Worm (Caenorhabditis elegans) whole organism, early embryonic: ENCODE results near the gene Y53F4B.39.

Source experiments
- B0310.2 ChIP-seq: sonication (generic microtip); optimal IDR thresholded peaks from 2 replicates; lab custom pipeline; 2016; ENCODE audit warnings: mild to moderate bottlenecking, missing genetic modification characterization, missing compliant biosample characterization
- F13C5.2 ChIP-seq: sonication (generic microtip); optimal IDR thresholded peaks from 2 replicates; lab custom pipeline; 2017; ENCODE audit warnings: mild to moderate bottlenecking, missing genetic modification characterization, inconsistent platforms, missing compliant biosample characterization
- ama-1 ChIP-seq: fragments of 150-350 bp; optimal IDR thresholded peaks from 2 replicates; lab custom pipeline; 2014
- ceh-13 ChIP-seq: fragments of 200-800 bp; sonication (Bioruptor generic); optimal IDR thresholded peaks from 2 replicates; lab custom pipeline; 2018; ENCODE audit warnings: mild to moderate bottlenecking, missing genetic modification characterization, missing compliant biosample characterization
- ceh-36 ChIP-seq: sonication (generic microtip); optimal IDR thresholded peaks from 2 replicates; lab custom pipeline; 2016; ENCODE audit warnings: missing genetic modification characterization, inconsistent platforms, missing compliant biosample characterization
- flt-1 ChIP-seq: fragments of 200-800 bp; sonication (Bioruptor generic); IDR thresholded peaks from 2 replicates; pipeline ENCODE4 v1.3.6; 2022; ENCODE audit warnings: missing genetic modification characterization, missing compliant biosample characterization
- hmbx-1 ChIP-seq: sonication (generic microtip); optimal IDR thresholded peaks from 2 replicates; lab custom pipeline; 2016; ENCODE audit warnings: mild to moderate bottlenecking, missing genetic modification characterization, missing compliant biosample characterization
- scrt-1 ChIP-seq: fragments of 200-800 bp; sonication (Bioruptor generic); IDR thresholded peaks from 2 replicates; pipeline ENCODE4 v1.3.6; 2022; ENCODE audit warnings: missing genetic modification characterization, missing compliant biosample characterization
- sea-1 ChIP-seq: fragments of 200-800 bp; sonication (Bioruptor generic); conservative IDR thresholded peaks from 2 replicates; pipeline ENCODE4 v1.3.6; 2022; ENCODE audit warnings: missing genetic modification characterization, missing compliant biosample characterization
- tbx-11 ChIP-seq: fragments of 200-800 bp; sonication (Bioruptor generic); IDR thresholded peaks from 2 replicates; pipeline ENCODE4 v1.3.6; 2022; ENCODE audit warnings: missing genetic modification characterization, missing compliant biosample characterization
- tbx-37 ChIP-seq: fragments of 200-800 bp; sonication (Bioruptor generic); conservative IDR thresholded peaks from 2 replicates; pipeline ENCODE4 v1.3.6; 2022; ENCODE audit warnings: missing genetic modification reagents, missing genetic modification characterization, missing compliant biosample characterization
- tra-4 ChIP-seq: sonication (generic microtip); optimal IDR thresholded peaks from 2 replicates; lab custom pipeline; 2017; ENCODE audit warnings: missing genetic modification characterization, missing compliant biosample characterization

- TF ChIP-seq ama-1 (lab: Kevin White, UChicago) (no peak), F13C5.2 (tag; lab: Kevin White, UChicago) (no peak), flt-1 (GFP tag; lab: Robert Waterston, UW) (no peak), scrt-1 (GFP tag; lab: Robert Waterston, UW) (no peak), ceh-13 (GFP tag; lab: Kevin White, UChicago) (no peak), tbx-11 (no peak), tra-4 (tag; lab: Kevin White, UChicago) (no peak), sea-1 (no peak), tbx-37 (GFP tag; lab: Robert Waterston, UW) (no peak), ceh-36 (tag; lab: Kevin White, UChicago) (no peak), B0310.2 (tag; lab: Kevin White, UChicago) (no peak), hmbx-1 (tag; lab: Kevin White, UChicago) (no peak)
Measured at ce11 chrII:15134332-15134731, 24.4 kb downstream of the Y53F4B.39 start, which contains the start of gene Y53F4B.24.
